Worm (Caenorhabditis elegans): ENCODE results near the gene B0496.1.
A peak's percentile ranks its signal among the peaks of the same experiment; 100 is the strongest.

Gene B0496.1

ce11 chrIV:7402077-7402476 is 44.0 kb upstream of the B0496.1 start (continued):
- TF ChIP-seq F16B12.6 (tag; optimal IDR thresholded peaks at IDR 0.05) (no peak), rnt-1 (tag; optimal IDR thresholded peaks at IDR 0.05) (peak; percentile 58), nhr-237 (tag; optimal IDR thresholded peaks at IDR 0.05) (no peak), lin-14 (GFP tag; optimal IDR thresholded peaks at IDR 0.05) (peak; percentile 96), lin-15B (tag; optimal IDR thresholded peaks at IDR 0.05) (no peak), C34B4.2 (tag; optimal IDR thresholded peaks at IDR 0.05) (no peak), snu-23 (GFP tag; optimal IDR thresholded peaks at IDR 0.05) (peak; percentile 74), ets-5 (GFP tag; IDR thresholded peaks at IDR 0.05) (no peak), tlp-1 (tag; optimal IDR thresholded peaks at IDR 0.05) (no peak), ztf-11 (tag; optimal IDR thresholded peaks at IDR 0.05) (no peak), lin-35 (GFP tag; optimal IDR thresholded peaks at IDR 0.05) (peak in 1 of 2 experiments; percentile 60), fkh-10 (GFP tag; optimal IDR thresholded peaks at IDR 0.05) (peak; percentile 89), lir-3 (tag; optimal IDR thresholded peaks at IDR 0.05; ENCODE audit: poor library complexity) (peak; percentile 10), ceh-88 (GFP tag; IDR thresholded peaks at IDR 0.05) (no peak), pax-3 (tag; optimal IDR thresholded peaks at IDR 0.05) (peak; percentile 32), sup-37 (GFP tag; optimal IDR thresholded peaks at IDR 0.05) (no peak), mep-1 (tag; optimal IDR thresholded peaks at IDR 0.05) (peak; percentile 75), pqm-1 (tag; optimal IDR thresholded peaks at IDR 0.05) (no peak), zip-4 (GFP tag; optimal IDR thresholded peaks at IDR 0.05) (peak; percentile 2), zag-1 (tag; optimal IDR thresholded peaks at IDR 0.05) (peak; percentile 40), ceh-63 (GFP tag; optimal IDR thresholded peaks at IDR 0.05) (no peak), ceh-82 (tag; optimal IDR thresholded peaks at IDR 0.05) (peak; percentile 55 to 88 (median 69)), ceh-90 (tag; optimal IDR thresholded peaks at IDR 0.05) (no peak), isw-1 (GFP tag; IDR thresholded peaks at IDR 0.05) (peak; percentile 69), jun-1 (tag; optimal IDR thresholded peaks at IDR 0.05) (peak; percentile 60), nhr-76 (tag; optimal IDR thresholded peaks at IDR 0.05) (no peak), nhr-71 (tag; optimal IDR thresholded peaks at IDR 0.05) (peak; percentile 87), mab-9 (GFP tag; IDR thresholded peaks at IDR 0.05) (0 out of 2 replicates have a peak, but pooled peaks have one; percentile 18), nhr-77 (tag; optimal IDR thresholded peaks at IDR 0.05) (peak; percentile 34), ztf-4 (tag; optimal IDR thresholded peaks at IDR 0.05) (peak; percentile 40), tbx-2 (tag; optimal IDR thresholded peaks at IDR 0.05) (peak; percentile 83), C16A3.4 (tag; optimal IDR thresholded peaks at IDR 0.05) (no peak), efl-3 (GFP tag; optimal IDR thresholded peaks at IDR 0.05) (no peak), fkh-8 (tag; optimal IDR thresholded peaks at IDR 0.05) (peak; percentile 86), skn-1 (tag; optimal IDR thresholded peaks at IDR 0.05) (peak; percentile 49), nhr-19 (GFP tag; conservative IDR thresholded peaks at IDR 0.05) (peak; percentile 64), sptf-1 (tag; optimal IDR thresholded peaks at IDR 0.05) (no peak), egl-13 (tag; optimal IDR thresholded peaks at IDR 0.05) (peak; percentile 72), aly-2 (tag; optimal IDR thresholded peaks at IDR 0.05) (no peak), unc-98 (GFP tag; IDR thresholded peaks at IDR 0.05) (no peak), ama-1 (optimal IDR thresholded peaks at IDR 0.05) (no peak), swsn-7 (tag; optimal IDR thresholded peaks at IDR 0.05) (peak; percentile 82), grh-1 (GFP tag; IDR thresholded peaks at IDR 0.05) (no peak), fkh-4 (tag; optimal IDR thresholded peaks at IDR 0.05; ENCODE audit: borderline replicate concordance) (no peak), nhr-47 (tag; optimal IDR thresholded peaks at IDR 0.05) (peak; percentile 83), sox-4 (tag; optimal IDR thresholded peaks at IDR 0.05) (no peak), elt-2 (tag; optimal IDR thresholded peaks at IDR 0.05) (no peak), pag-3 (tag; optimal IDR thresholded peaks at IDR 0.05; ENCODE audit: borderline replicate concordance, insufficient read depth) (no peak), Y116A8C.19 (tag; optimal IDR thresholded peaks at IDR 0.05; ENCODE audit: borderline replicate concordance) (no peak), hlh-4 (tag; optimal IDR thresholded peaks at IDR 0.05) (no peak), elt-3 (tag; optimal IDR thresholded peaks at IDR 0.05) (no peak), C04F5.9 (tag; optimal IDR thresholded peaks at IDR 0.05) (no peak), nhr-12 (tag; optimal IDR thresholded peaks at IDR 0.05) (no peak)
